Worm (Caenorhabditis elegans): Measurements from ENCODE around the gene H38K22.6.
A peak's percentile ranks its signal among the peaks of the same experiment; 100 is the strongest.

Gene H38K22.6

DNA sequence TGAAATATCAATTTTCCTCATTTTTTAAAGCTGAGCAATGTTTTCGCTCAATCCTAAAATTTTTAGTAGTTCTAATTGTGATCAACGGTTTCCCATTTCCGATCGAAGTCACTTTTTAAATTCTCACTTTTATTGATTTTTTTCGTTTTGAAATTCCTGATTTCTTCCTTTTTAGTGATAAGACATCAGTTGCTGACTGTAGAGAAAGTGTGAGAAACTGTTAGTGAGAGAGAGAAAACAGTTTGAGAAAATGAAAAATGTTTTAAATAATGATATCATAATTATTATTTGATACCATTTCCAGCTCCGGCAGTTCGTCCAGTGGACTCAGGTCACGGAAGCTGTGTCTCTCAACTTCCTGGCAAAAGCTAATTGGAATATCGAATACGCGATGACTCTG lies 5.7 kb upstream of the H38K22.6 start:
- TF ChIP-seq fos-1 (tag; optimal IDR thresholded peaks at IDR 0.05) (peak; percentile 31), nhr-21 (tag; optimal IDR thresholded peaks at IDR 0.05) (no peak)

DNA sequence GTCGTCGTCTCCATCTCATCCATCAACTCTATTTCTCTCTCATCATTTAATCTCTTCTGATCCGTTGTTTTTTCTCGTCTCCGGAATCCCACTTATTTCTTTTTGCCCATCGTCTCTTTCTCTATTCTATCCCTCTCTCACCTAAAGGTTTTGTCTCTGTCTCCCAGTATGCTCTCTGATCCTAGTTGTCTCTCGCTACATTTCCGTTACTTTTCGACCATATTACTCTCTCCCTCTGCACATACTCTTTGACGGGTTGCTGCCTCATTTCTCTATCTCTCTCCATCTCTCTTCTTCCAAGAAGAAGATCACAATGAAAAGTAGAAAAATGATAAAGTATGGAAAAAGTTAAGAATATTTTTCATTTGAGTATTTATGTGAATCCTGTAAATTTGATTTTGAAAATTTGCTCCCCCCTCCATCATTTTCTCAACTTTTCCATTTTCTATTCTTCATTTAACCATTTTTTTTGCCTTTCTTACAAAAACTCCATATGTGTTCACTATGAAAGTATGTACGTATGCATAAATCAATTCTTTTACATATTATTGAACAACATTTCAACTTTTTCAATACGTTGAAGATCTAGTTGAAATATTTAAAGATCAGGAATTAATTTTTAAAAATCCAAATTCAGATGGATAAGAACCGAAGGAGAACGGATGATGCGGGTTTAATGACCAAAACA lies 3.0 kb upstream of the H38K22.6 start, which contains the start of gene tag-131:
Gene tag-131, plus strand, starts transcription at position 638 of the 688 bp plus-strand sequence.
- TF ChIP-seq peb-1 (tag; optimal IDR thresholded peaks at IDR 0.05) (no peak), nhr-21 (tag; optimal IDR thresholded peaks at IDR 0.05) (peak; percentile 56), fos-1 (tag; optimal IDR thresholded peaks at IDR 0.05) (peak; percentile 11), C34F6.9 (tag; optimal IDR thresholded peaks at IDR 0.05) (peak; percentile 67), nhr-6 (tag; optimal IDR thresholded peaks at IDR 0.05) (peak; percentile 34), sma-9 (GFP tag; optimal IDR thresholded peaks at IDR 0.05) (peak; percentile 20), sma-9 (tag; optimal IDR thresholded peaks at IDR 0.05) (no peak), F13H6.1 (tag; optimal IDR thresholded peaks at IDR 0.05) (peak; percentile 64), crh-2 (tag; optimal IDR thresholded peaks at IDR 0.05) (peak; percentile 30), unc-55 (GFP tag; optimal IDR thresholded peaks at IDR 0.05) (no peak), lsy-2 (tag; optimal IDR thresholded peaks at IDR 0.05) (peak in 1 of 2 experiments; percentile 56), nhr-129 (tag; optimal IDR thresholded peaks at IDR 0.05) (peak; percentile 46), egl-27 (tag; optimal IDR thresholded peaks at IDR 0.05) (no peak)

DNA sequence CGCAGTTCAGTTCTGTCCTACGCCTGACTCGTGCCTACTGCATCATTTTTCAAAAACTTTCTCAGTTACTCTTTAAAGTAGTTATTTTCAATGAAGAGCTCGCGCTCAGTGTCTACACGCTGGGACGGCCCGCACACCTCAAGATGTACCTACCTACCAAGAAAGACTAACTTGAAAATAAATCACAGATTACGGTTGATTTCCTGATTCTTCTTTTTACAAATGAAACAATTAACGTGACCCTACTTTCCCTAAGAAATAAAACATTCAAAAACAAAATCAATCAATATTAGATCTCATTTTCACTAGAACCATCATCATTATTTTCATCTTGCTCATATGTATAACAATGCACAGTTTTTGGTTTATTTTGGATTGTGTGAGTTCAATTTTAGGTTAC lies 1.2 kb downstream of the H38K22.6 start, which contains the start of gene H38K22.7:
Gene H38K22.7, plus strand, starts transcription at position 301 of the 400 bp plus-strand sequence.
- TF ChIP-seq ztf-11 (tag; optimal IDR thresholded peaks at IDR 0.05) (no peak), nhr-25 (tag; optimal IDR thresholded peaks at IDR 0.05) (no peak), lsy-2 (tag; optimal IDR thresholded peaks at IDR 0.05) (no peak), blmp-1 (tag; optimal IDR thresholded peaks at IDR 0.05; ENCODE audit: insufficient read depth) (no peak), lin-13 (GFP tag; optimal IDR thresholded peaks at IDR 0.05) (no peak), nhr-12 (tag; optimal IDR thresholded peaks at IDR 0.05) (no peak), ama-1 (optimal IDR thresholded peaks at IDR 0.05) (no peak), mab-5 (tag; optimal IDR thresholded peaks at IDR 0.05) (no peak), lin-39 (tag; optimal IDR thresholded peaks at IDR 0.05) (no peak), ztf-4 (tag; optimal IDR thresholded peaks at IDR 0.05) (no peak), crh-2 (tag; optimal IDR thresholded peaks at IDR 0.05) (no peak), mbf-1 (tag; optimal IDR thresholded peaks at IDR 0.05) (no peak), skn-1 (tag; optimal IDR thresholded peaks at IDR 0.05) (no peak), fos-1 (tag; optimal IDR thresholded peaks at IDR 0.05) (no peak)

DNA sequence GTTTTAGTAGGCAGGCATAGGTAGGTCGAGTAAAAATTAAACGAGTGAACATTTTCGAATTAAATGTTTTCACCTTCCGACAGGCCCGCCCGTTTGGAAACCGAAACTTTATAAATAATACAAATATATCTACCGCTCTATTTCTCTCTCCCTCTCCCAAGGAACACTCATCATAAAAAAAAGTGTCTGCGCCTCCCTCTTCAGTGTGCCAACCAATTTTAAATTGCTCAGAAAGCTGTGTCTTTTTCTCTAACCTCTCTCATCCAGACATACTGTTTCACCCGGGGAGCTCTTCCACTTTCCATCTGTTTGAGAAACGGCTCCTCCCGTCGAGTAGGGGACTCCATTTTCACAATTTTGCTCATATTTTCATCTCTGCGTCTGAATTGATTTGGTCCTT lies 2.9 kb downstream of the H38K22.6 start:
- TF ChIP-seq nhr-77 (tag; optimal IDR thresholded peaks at IDR 0.05) (no peak), sma-3 (GFP tag; optimal IDR thresholded peaks at IDR 0.05) (no peak), ztf-1 (GFP tag; conservative IDR thresholded peaks at IDR 0.05) (no peak), sma-9 (GFP tag; optimal IDR thresholded peaks at IDR 0.05) (peak; percentile 43), sma-9 (tag; optimal IDR thresholded peaks at IDR 0.05) (no peak), ceh-82 (tag; optimal IDR thresholded peaks at IDR 0.05) (no peak), snpc-4 (tag; optimal IDR thresholded peaks at IDR 0.05) (no peak), nhr-21 (tag; optimal IDR thresholded peaks at IDR 0.05) (no peak), elt-1 (tag; optimal IDR thresholded peaks at IDR 0.05) (no peak), nhr-12 (tag; optimal IDR thresholded peaks at IDR 0.05) (no peak), unc-55 (GFP tag; optimal IDR thresholded peaks at IDR 0.05) (peak; percentile 85), nhr-6 (tag; optimal IDR thresholded peaks at IDR 0.05) (no peak), ZK546.5 (tag; optimal IDR thresholded peaks at IDR 0.05) (no peak), F13H6.1 (tag; optimal IDR thresholded peaks at IDR 0.05) (peak; percentile 70), unc-62 (GFP tag; optimal IDR thresholded peaks at IDR 0.05) (no peak), nhr-10 (tag; optimal IDR thresholded peaks at IDR 0.05) (no peak), nhr-129 (tag; optimal IDR thresholded peaks at IDR 0.05) (peak; percentile 6), lsy-2 (tag; optimal IDR thresholded peaks at IDR 0.05) (peak in 1 of 2 experiments; percentile 54), zag-1 (tag; optimal IDR thresholded peaks at IDR 0.05) (peak; percentile 1), ztf-11 (tag; optimal IDR thresholded peaks at IDR 0.05) (no peak), mab-5 (tag; optimal IDR thresholded peaks at IDR 0.05) (peak; percentile 72), fos-1 (tag; optimal IDR thresholded peaks at IDR 0.05) (no peak), C34F6.9 (tag; optimal IDR thresholded peaks at IDR 0.05) (peak; percentile 79), lin-39 (tag; optimal IDR thresholded peaks at IDR 0.05) (no peak), alr-1 (tag; optimal IDR thresholded peaks at IDR 0.05) (no peak), elt-3 (tag; optimal IDR thresholded peaks at IDR 0.05) (no peak), peb-1 (tag; optimal IDR thresholded peaks at IDR 0.05) (no peak), sem-4 (tag; optimal IDR thresholded peaks at IDR 0.05) (peak; percentile 5), crh-2 (tag; optimal IDR thresholded peaks at IDR 0.05) (peak; percentile 31), ceh-16 (tag; optimal IDR thresholded peaks at IDR 0.05) (no peak), mdl-1 (tag; optimal IDR thresholded peaks at IDR 0.05) (no peak), skn-1 (tag; optimal IDR thresholded peaks at IDR 0.05) (no peak), dmd-4 (tag; optimal IDR thresholded peaks at IDR 0.05) (no peak)
